Worm (Caenorhabditis elegans) whole organism, L4 larva: ENCODE measurements around the gene R08C7.8.

Experiments
- D1046.2 ChIP-seq: fragments of 200-800 bp; sonication (Bioruptor generic); IDR thresholded peaks from 2 replicates; pipeline ENCODE4 v1.3.6; 2022; ENCODE audit warnings: missing genetic modification characterization, missing compliant biosample characterization
- Y105C5A.15 ChIP-seq: fragments of 200-800 bp; sonication (Bioruptor generic); IDR thresholded peaks from 2 replicates; pipeline ENCODE4 v1.3.6; 2022; ENCODE audit warnings: missing genetic modification characterization, missing compliant biosample characterization
- Y48G9A.11 ChIP-seq: fragments of 200-800 bp; sonication (Bioruptor generic); IDR thresholded peaks from 2 replicates; pipeline ENCODE4 v1.3.6; 2022; ENCODE audit warnings: missing genetic modification reagents, missing genetic modification characterization, missing compliant biosample characterization
- Y75B8A.6 ChIP-seq: fragments of 200-800 bp; sonication (Bioruptor generic); IDR thresholded peaks from 2 replicates; pipeline ENCODE4 v1.3.6; 2022; ENCODE audit warnings: missing genetic modification reagents, missing genetic modification characterization, missing compliant biosample characterization
- ZK337.2 ChIP-seq: fragments of 200-800 bp; sonication (Bioruptor generic); IDR thresholded peaks from 2 replicates; pipeline ENCODE4 v1.3.6; 2022; ENCODE audit warnings: missing genetic modification reagents, missing genetic modification characterization, missing compliant biosample characterization
- aha-1 ChIP-seq: fragments of 150-350 bp; peaks from one replicate; lab custom pipeline; 2014; ENCODE audit warnings: missing biosample characterization, missing genetic modification characterization
- aly-2 ChIP-seq: sonication (generic microtip); optimal IDR thresholded peaks from 2 replicates; lab custom pipeline; 2018; ENCODE audit warnings: missing biosample characterization, missing genetic modification characterization
- arid-1 ChIP-seq: fragments of 200-800 bp; sonication (Bioruptor generic); conservative IDR thresholded peaks from 2 replicates; pipeline ENCODE4 v1.3.6; 2022; ENCODE audit warnings: missing genetic modification reagents, missing genetic modification characterization, missing compliant biosample characterization
- attf-4 ChIP-seq: sonication (generic microtip); optimal IDR thresholded peaks from 3 replicates; lab custom pipeline; 2017; ENCODE audit warnings: missing biosample characterization, missing genetic modification characterization
- ceh-20 ChIP-seq: fragments of 200-800 bp; sonication (Bioruptor generic); IDR thresholded peaks from 2 replicates; pipeline ENCODE4 v1.3.6; 2022; ENCODE audit warnings: missing genetic modification reagents, missing genetic modification characterization, missing compliant biosample characterization
- ceh-28 ChIP-seq: fragments of 150-350 bp; optimal IDR thresholded peaks from 2 replicates; lab custom pipeline; 2014; ENCODE audit warnings: missing biosample characterization, missing genetic modification reagents, missing genetic modification characterization
- ceh-62 ChIP-seq: sonication (generic microtip); optimal IDR thresholded peaks from 2 replicates; lab custom pipeline; 2017; ENCODE audit warnings: missing biosample characterization, missing genetic modification characterization
- ceh-82 ChIP-seq: sonication (generic microtip); optimal IDR thresholded peaks from 2 replicates; lab custom pipeline; 2017; ENCODE audit warnings: missing biosample characterization, missing genetic modification characterization
- ces-1 ChIP-seq: fragments of 150-350 bp; sonication (generic microtip); optimal IDR thresholded peaks from 4 replicates; lab custom pipeline; 2014; ENCODE audit warnings: missing biosample characterization, missing genetic modification reagents, missing genetic modification characterization
- ctbp-1 ChIP-seq: fragments of 200-800 bp; sonication (Bioruptor generic); IDR thresholded peaks from 2 replicates; pipeline ENCODE4 v1.3.6; 2022; ENCODE audit warnings: missing genetic modification reagents, missing genetic modification characterization, missing compliant biosample characterization
- daf-19 ChIP-seq: fragments of 200-800 bp; sonication (Bioruptor generic); conservative IDR thresholded peaks from 2 replicates; pipeline ENCODE4 v1.3.6; 2022; ENCODE audit warnings: missing genetic modification characterization, missing compliant biosample characterization
- daf-8 ChIP-seq: fragments of 200-800 bp; sonication (Bioruptor generic); IDR thresholded peaks from 2 replicates; pipeline ENCODE4 v1.3.6; 2022; ENCODE audit warnings: missing genetic modification characterization, missing compliant biosample characterization
- dmd-9 ChIP-seq: fragments of 200-800 bp; sonication (Bioruptor generic); IDR thresholded peaks from 2 replicates; pipeline ENCODE4 v1.3.6; 2022; ENCODE audit warnings: missing genetic modification reagents, missing genetic modification characterization, missing compliant biosample characterization
- duxl-1 ChIP-seq: sonication (generic microtip); optimal IDR thresholded peaks from 2 replicates; lab custom pipeline; 2016; ENCODE audit warnings: mild to moderate bottlenecking, missing genetic modification characterization, moderate library complexity, missing compliant biosample characterization; ENCODE audit not compliant: poor library complexity
- egl-27 ChIP-seq: sonication (generic microtip); optimal IDR thresholded peaks from 3 replicates; lab custom pipeline; 2017; ENCODE audit warnings: missing biosample characterization, missing genetic modification reagents, missing genetic modification characterization
- egl-43 ChIP-seq: fragments of 200-800 bp; sonication (Bioruptor generic); IDR thresholded peaks from 2 replicates; pipeline ENCODE4 v1.3.6; 2022; ENCODE audit warnings: missing genetic modification reagents, missing genetic modification characterization, missing compliant biosample characterization
- fkh-10 ChIP-seq: fragments of 150-350 bp; optimal IDR thresholded peaks from 2 replicates; lab custom pipeline; 2014; ENCODE audit warnings: missing biosample characterization, missing genetic modification reagents, missing genetic modification characterization
- fos-1 ChIP-seq: fragments of 150-350 bp; optimal IDR thresholded peaks from 2 replicates; lab custom pipeline; 2014; ENCODE audit warnings: missing biosample characterization, missing genetic modification characterization
- hlh-11 ChIP-seq: fragments of 200-800 bp; sonication (Bioruptor generic); optimal IDR thresholded peaks from 2 replicates; lab custom pipeline; 2018; ENCODE audit warnings: mild to moderate bottlenecking, missing genetic modification characterization, missing compliant biosample characterization
- hmg-1.1 ChIP-seq: fragments of 200-800 bp; sonication (Bioruptor generic); IDR thresholded peaks from 2 replicates; pipeline ENCODE4 v1.3.6; 2022; ENCODE audit warnings: missing genetic modification reagents, missing genetic modification characterization, missing compliant biosample characterization
- lin-15B ChIP-seq: fragments of 150-350 bp; sonication (generic microtip); optimal IDR thresholded peaks from 3 replicates; lab custom pipeline; 2014; ENCODE audit warnings: missing biosample characterization, missing genetic modification characterization
- lin-39 ChIP-seq: fragments of 150-350 bp; optimal IDR thresholded peaks from 2 replicates; lab custom pipeline; 2014; ENCODE audit warnings: missing biosample characterization, missing genetic modification reagents, missing genetic modification characterization
- lir-3 ChIP-seq: sonication (generic microtip); optimal IDR thresholded peaks from 2 replicates; lab custom pipeline; 2016; ENCODE audit warnings: mild to moderate bottlenecking, missing genetic modification characterization, missing compliant biosample characterization
- mdl-1 ChIP-seq, 2 experiments: fragments of 150-350 bp in 1 of 2; sonication (generic microtip) in 1 of 2; optimal IDR thresholded peaks; 2 replicates each; lab custom pipeline; 2014 to 2017; ENCODE audit warnings: missing biosample characterization in 2 of 2, missing genetic modification characterization in 2 of 2
- mes-2 ChIP-seq: sonication (generic microtip); optimal IDR thresholded peaks from 2 replicates; lab custom pipeline; 2016; ENCODE audit warnings: missing genotype, mild to moderate bottlenecking, missing genetic modification characterization, missing compliant biosample characterization; ENCODE audit not compliant: poor library complexity, severe bottlenecking
- nhr-102 ChIP-seq: sonication (generic microtip); optimal IDR thresholded peaks from 2 replicates; lab custom pipeline; 2016; ENCODE audit warnings: mild to moderate bottlenecking, missing genetic modification characterization, moderate library complexity, missing compliant biosample characterization
- nhr-11 ChIP-seq: fragments of 150-350 bp; optimal IDR thresholded peaks from 2 replicates; lab custom pipeline; 2014; ENCODE audit warnings: missing biosample characterization, missing genetic modification characterization
- nhr-111 ChIP-seq: fragments of 200-800 bp; sonication (Bioruptor generic); optimal IDR thresholded peaks from 2 replicates; lab custom pipeline; 2018; ENCODE audit warnings: mild to moderate bottlenecking, missing genetic modification characterization, missing compliant biosample characterization
- nhr-25 ChIP-seq: sonication (generic microtip); optimal IDR thresholded peaks from 2 replicates; lab custom pipeline; 2017; ENCODE audit warnings: missing genetic modification characterization, mild to moderate bottlenecking, missing compliant biosample characterization, antibody characterized with exemption, moderate library complexity, borderline replicate concordance; ENCODE audit not compliant: insufficient read depth
- nhr-28 ChIP-seq: fragments of 150-350 bp; optimal IDR thresholded peaks from 2 replicates; lab custom pipeline; 2014; ENCODE audit warnings: missing biosample characterization, missing genetic modification characterization
- nhr-41 ChIP-seq: fragments of 200-800 bp; sonication (Bioruptor generic); IDR thresholded peaks from 2 replicates; pipeline ENCODE4 v1.3.6; 2022; ENCODE audit warnings: missing genetic modification reagents, missing genetic modification characterization, missing compliant biosample characterization
- nhr-42 ChIP-seq: fragments of 200-800 bp; sonication (Bioruptor generic); IDR thresholded peaks from 2 replicates; pipeline ENCODE4 v1.3.6; 2022; ENCODE audit warnings: missing genetic modification characterization, missing compliant biosample characterization
- nhr-48 ChIP-seq: sonication (generic microtip); optimal IDR thresholded peaks from 2 replicates; lab custom pipeline; 2016; ENCODE audit warnings: mild to moderate bottlenecking, missing genetic modification characterization, missing compliant biosample characterization
- nhr-6 ChIP-seq: fragments of 150-350 bp; optimal IDR thresholded peaks from 2 replicates; lab custom pipeline; 2014; ENCODE audit warnings: missing biosample characterization, missing genetic modification characterization
- nhr-76 ChIP-seq: fragments of 150-350 bp; optimal IDR thresholded peaks from 2 replicates; lab custom pipeline; 2014; ENCODE audit warnings: missing biosample characterization, missing genetic modification characterization
- pqm-1 ChIP-seq: sonication (generic microtip); optimal IDR thresholded peaks from 2 replicates; lab custom pipeline; 2017; ENCODE audit warnings: missing biosample characterization, missing genetic modification characterization
- sdz-12 ChIP-seq: fragments of 200-800 bp; sonication (Bioruptor generic); optimal IDR thresholded peaks from 2 replicates; lab custom pipeline; 2018; ENCODE audit warnings: mild to moderate bottlenecking, missing genetic modification characterization, missing compliant biosample characterization
- set-16 ChIP-seq: fragments of 200-800 bp; sonication (Bioruptor generic); IDR thresholded peaks from 2 replicates; pipeline ENCODE4 v1.3.6; 2022; ENCODE audit warnings: missing genetic modification reagents, missing genetic modification characterization, missing compliant biosample characterization
- skn-1 ChIP-seq: fragments of 150-350 bp; optimal IDR thresholded peaks from 2 replicates; lab custom pipeline; 2014; ENCODE audit warnings: missing biosample characterization, missing genetic modification characterization
- spr-1 ChIP-seq: sonication (generic microtip); optimal IDR thresholded peaks from 2 replicates; lab custom pipeline; 2016; ENCODE audit warnings: mild to moderate bottlenecking, missing genetic modification characterization, missing compliant biosample characterization
- tag-97 ChIP-seq: fragments of 200-800 bp; sonication (Bioruptor generic); IDR thresholded peaks from 2 replicates; pipeline ENCODE4 v1.3.6; 2022; ENCODE audit warnings: missing genetic modification characterization, missing compliant biosample characterization
- tra-1 ChIP-seq: fragments of 200-800 bp; sonication (Bioruptor generic); IDR thresholded peaks from 2 replicates; pipeline ENCODE4 v1.3.6; 2022; ENCODE audit warnings: missing genetic modification reagents, missing genetic modification characterization, missing compliant biosample characterization
- unc-62 ChIP-seq, 3 experiments: fragments of 150-350 bp in 1 of 3; sonication (generic microtip); optimal IDR thresholded peaks in 2 of 3; peaks in 1 of 3; 1 replicate in 1 of 3; 2 replicates in 2 of 3; lab custom pipeline; 2014 to 2017; ENCODE audit warnings: missing biosample characterization in 3 of 3, missing genetic modification characterization in 3 of 3, missing genetic modification reagents in 3 of 3, missing genotype in 1 of 3
- zfp-2 ChIP-seq: sonication (generic microtip); optimal IDR thresholded peaks from 2 replicates; lab custom pipeline; 2016; ENCODE audit warnings: mild to moderate bottlenecking, missing genetic modification characterization, missing compliant biosample characterization
- zip-11 ChIP-seq: fragments of 200-800 bp; sonication (Bioruptor generic); IDR thresholded peaks from 2 replicates; pipeline ENCODE4 v1.3.6; 2022; ENCODE audit warnings: missing genetic modification characterization, missing compliant biosample characterization
- zip-2 ChIP-seq: fragments of 150-350 bp; optimal IDR thresholded peaks from 2 replicates; lab custom pipeline; 2014; ENCODE audit warnings: missing biosample characterization, missing genetic modification characterization
- ztf-11 ChIP-seq: fragments of 150-350 bp; optimal IDR thresholded peaks from 2 replicates; lab custom pipeline; 2014; ENCODE audit warnings: missing biosample characterization, missing genetic modification characterization

Gene R08C7.8

ce11 chrIV:4449843-4450242, 15.5 kb upstream of the R08C7.8 start:
- TF ChIP-seq nhr-42 (GFP tag; lab: Robert Waterston, UW) (no peak), egl-43 (GFP tag; lab: Robert Waterston, UW) (no peak), tra-1 (GFP tag; lab: Robert Waterston, UW) (0 out of 2 replicates have a peak, but pooled peaks have one; percentile 22), nhr-25 (tag; lab: Kevin White, UChicago) (no peak), sdz-12 (GFP tag; lab: Kevin White, UChicago) (no peak), arid-1 (no peak), nhr-41 (GFP tag; lab: Robert Waterston, UW) (peak; percentile 75), nhr-6 (tag; lab: Kevin White, UChicago) (no peak), duxl-1 (no peak), lin-39 (tag; lab: Kevin White, UChicago) (no peak), daf-19 (GFP tag; lab: Robert Waterston, UW) (no peak), nhr-11 (tag; lab: Kevin White, UChicago) (no peak), Y105C5A.15 (no peak), ceh-28 (tag; lab: Kevin White, UChicago) (no peak), unc-62 (GFP tag; optimal IDR thresholded peaks at IDR 0.05 in 1 of 2; lab: Kevin White, UChicago) (no peak), unc-62 (tag; optimal IDR thresholded peaks at IDR 0.05; lab: Kevin White, UChicago) (no peak), zip-2 (tag; lab: Kevin White, UChicago) (no peak), skn-1 (no peak), nhr-28 (peak; percentile 49), Y75B8A.6 (GFP tag; lab: Robert Waterston, UW) (0 out of 2 replicates have a peak, but pooled peaks have one; percentile 55), zip-11 (GFP tag; lab: Robert Waterston, UW) (no peak), ces-1 (GFP tag; lab: Kevin White, UChicago) (no peak), mdl-1 (tag; optimal IDR thresholded peaks at IDR 0.05; lab: Kevin White, UChicago) (no peak), egl-27 (no peak), nhr-76 (tag; lab: Kevin White, UChicago) (no peak), nhr-48 (peak; percentile 3), nhr-102 (tag; lab: Kevin White, UChicago) (peak; percentile 47), tag-97 (no peak), hlh-11 (tag; lab: Kevin White, UChicago) (peak; percentile 68), ctbp-1 (GFP tag; lab: Robert Waterston, UW) (no peak), spr-1 (tag; lab: Kevin White, UChicago) (peak; percentile 31), lin-15B (tag; lab: Kevin White, UChicago) (no peak), aha-1 (tag; lab: Kevin White, UChicago) (peak; percentile 25), lir-3 (no peak), daf-8 (GFP tag; lab: Robert Waterston, UW) (no peak), dmd-9 (GFP tag; lab: Robert Waterston, UW) (no peak), attf-4 (tag; lab: Kevin White, UChicago) (no peak), hmg-1.1 (GFP tag; lab: Robert Waterston, UW) (no peak), ceh-82 (tag; lab: Kevin White, UChicago) (no peak), ceh-62 (tag; lab: Kevin White, UChicago) (no peak), Y48G9A.11 (GFP tag; lab: Robert Waterston, UW) (peak; percentile 44; the same call in 1 of the 2 replicates), ZK337.2 (GFP tag; lab: Robert Waterston, UW) (no peak), D1046.2 (0 out of 2 replicates have a peak, but pooled peaks have one; percentile 6), ceh-20 (no peak), fkh-10 (no peak), ztf-11 (tag; lab: Kevin White, UChicago) (no peak), zfp-2 (tag; lab: Kevin White, UChicago) (peak; percentile 22), mes-2 (tag; lab: Kevin White, UChicago) (peak; percentile 45), pqm-1 (tag; lab: Kevin White, UChicago) (peak; percentile 53), nhr-111 (no peak), fos-1 (no peak), aly-2 (no peak), set-16 (GFP tag; lab: Robert Waterston, UW) (no peak)
